Fruit fly (Drosophila melanogaster) whole organism, prepupa: ENCODE data around the gene CG7945.

ENCODE experiments used
- Blimp-1 ChIP-seq: fragments of 200-800 bp; sonication (Bioruptor generic); optimal IDR thresholded peaks from 3 replicates; lab custom pipeline; 2017; ENCODE audit warnings: missing biosample characterization, missing genetic modification characterization, mild to moderate bottlenecking, moderate library complexity, missing genetic modification reagents
- CG10631 ChIP-seq: fragments of 200-800 bp; sonication (Bioruptor generic); optimal IDR thresholded peaks from 2 replicates; lab custom pipeline; 2016; ENCODE audit warnings: missing biosample characterization, missing genetic modification characterization
- CG11294 ChIP-seq: fragments of 200-800 bp; sonication (Bioruptor generic); IDR thresholded peaks from 2 replicates; pipeline ENCODE4 v1.3.6; 2022; ENCODE audit warnings: missing biosample characterization, missing genetic modification characterization
- CG11902 ChIP-seq: fragments of 200-800 bp; sonication (Bioruptor generic); optimal IDR thresholded peaks from 3 replicates; lab custom pipeline; 2016; ENCODE audit warnings: missing biosample characterization, missing genetic modification characterization
- CG15336 ChIP-seq: fragments of 200-800 bp; sonication (Bioruptor generic); IDR thresholded peaks from 2 replicates; pipeline ENCODE4 v1.3.6; 2022; ENCODE audit warnings: missing biosample characterization, missing genetic modification characterization
- CG1621 ChIP-seq: fragments of 200-800 bp; sonication (Bioruptor generic); optimal IDR thresholded peaks from 3 replicates; lab custom pipeline; 2018; ENCODE audit warnings: missing biosample characterization, mild to moderate bottlenecking, missing genetic modification characterization
- CG16779 ChIP-seq: fragments of 200-800 bp; sonication (Bioruptor generic); optimal IDR thresholded peaks from 3 replicates; lab custom pipeline; 2017; ENCODE audit warnings: missing biosample characterization, mild to moderate bottlenecking, missing genetic modification characterization
- CG32006 ChIP-seq: fragments of 200-800 bp; sonication (Bioruptor generic); optimal IDR thresholded peaks from 3 replicates; lab custom pipeline; 2017; ENCODE audit warnings: missing biosample characterization, mild to moderate bottlenecking, missing genetic modification characterization
- CG34406 ChIP-seq: fragments of 200-800 bp; sonication (Bioruptor generic); optimal IDR thresholded peaks from 3 replicates; lab custom pipeline; 2016; ENCODE audit warnings: missing biosample characterization, missing genetic modification characterization
- CG4318 ChIP-seq: fragments of 200-800 bp; sonication (Bioruptor generic); optimal IDR thresholded peaks from 3 replicates; lab custom pipeline; 2017; ENCODE audit warnings: missing biosample characterization, mild to moderate bottlenecking, missing genetic modification characterization
- CG6163 ChIP-seq: fragments of 200-800 bp; sonication (Bioruptor generic); IDR thresholded peaks from 3 replicates; pipeline ENCODE4 v1.3.6; 2022; ENCODE audit warnings: missing biosample characterization, missing genetic modification characterization
- CG6808 ChIP-seq: fragments of 200-800 bp; sonication (Bioruptor generic); optimal IDR thresholded peaks from 3 replicates; lab custom pipeline; 2017; ENCODE audit warnings: missing biosample characterization, missing genetic modification characterization, mild to moderate bottlenecking, moderate library complexity, missing genetic modification reagents
- CG7368 ChIP-seq: fragments of 200-800 bp; sonication (Bioruptor generic); optimal IDR thresholded peaks from 3 replicates; lab custom pipeline; 2016; ENCODE audit warnings: missing biosample characterization, missing genetic modification characterization
- CG8319 ChIP-seq: fragments of 200-800 bp; sonication (Bioruptor generic); optimal IDR thresholded peaks from 3 replicates; lab custom pipeline; 2016; ENCODE audit warnings: missing biosample characterization, missing genetic modification characterization
- CG8632 ChIP-seq: fragments of 200-800 bp; sonication (Bioruptor generic); optimal IDR thresholded peaks from 3 replicates; lab custom pipeline; 2016; ENCODE audit warnings: missing biosample characterization, missing genetic modification characterization
- CG9139 ChIP-seq: fragments of 200-800 bp; sonication (Bioruptor generic); optimal IDR thresholded peaks from 3 replicates; lab custom pipeline; 2017; ENCODE audit warnings: missing biosample characterization, mild to moderate bottlenecking, missing genetic modification characterization
- Eip78C ChIP-seq: fragments of 200-800 bp; sonication (Bioruptor generic); peaks from one replicate; lab custom pipeline; 2016; ENCODE audit warnings: missing biosample characterization, missing genetic modification characterization
- Ets21C ChIP-seq: fragments of 200-800 bp; sonication (Bioruptor generic); optimal IDR thresholded peaks from 3 replicates; lab custom pipeline; 2016; ENCODE audit warnings: missing biosample characterization, missing genetic modification characterization
- Hr39 ChIP-seq: fragments of 200-800 bp; sonication (Bioruptor generic); optimal IDR thresholded peaks from 2 replicates; lab custom pipeline; 2016; ENCODE audit warnings: missing biosample characterization, missing genetic modification characterization
- Hr4 ChIP-seq: fragments of 200-800 bp; sonication (Bioruptor generic); optimal IDR thresholded peaks from 3 replicates; lab custom pipeline; 2016; ENCODE audit warnings: missing biosample characterization, missing genetic modification characterization
- Lpt ChIP-seq: fragments of 200-800 bp; sonication (Bioruptor generic); optimal IDR thresholded peaks from 3 replicates; lab custom pipeline; 2016; ENCODE audit warnings: missing biosample characterization, missing genetic modification characterization
- OdsH ChIP-seq: fragments of 200-800 bp; sonication (Bioruptor generic); optimal IDR thresholded peaks from 3 replicates; lab custom pipeline; 2016; ENCODE audit warnings: missing biosample characterization, missing genetic modification characterization
- Sox102F ChIP-seq: fragments of 200-800 bp; sonication (Bioruptor generic); optimal IDR thresholded peaks from 2 replicates; lab custom pipeline; 2016; ENCODE audit warnings: missing biosample characterization, mild to moderate bottlenecking, missing genetic modification characterization
- Sox15 ChIP-seq: fragments of 200-800 bp; sonication (Bioruptor generic); optimal IDR thresholded peaks from 3 replicates; lab custom pipeline; 2016; ENCODE audit warnings: missing biosample characterization, missing genetic modification characterization
- achi ChIP-seq: fragments of 200-800 bp; sonication (Bioruptor generic); optimal IDR thresholded peaks from 3 replicates; lab custom pipeline; 2016; ENCODE audit warnings: missing biosample characterization, missing genetic modification characterization
- acj6 ChIP-seq: fragments of 200-800 bp; sonication (Bioruptor generic); optimal IDR thresholded peaks from 3 replicates; lab custom pipeline; 2016; ENCODE audit warnings: missing biosample characterization, missing genetic modification characterization
- cyc ChIP-seq: fragments of 200-800 bp; sonication (Bioruptor generic); optimal IDR thresholded peaks from 3 replicates; lab custom pipeline; 2016; ENCODE audit warnings: missing biosample characterization, missing genetic modification characterization
- dac ChIP-seq: fragments of 200-800 bp; sonication (Bioruptor generic); optimal IDR thresholded peaks from 2 replicates; lab custom pipeline; 2017; ENCODE audit warnings: missing biosample characterization, mild to moderate bottlenecking, missing genetic modification characterization
- dsx ChIP-seq: fragments of 200-800 bp; optimal IDR thresholded peaks from 3 replicates; lab custom pipeline; 2019; ENCODE audit warnings: missing biosample characterization, mild to moderate bottlenecking, missing genetic modification characterization, moderate library complexity; ENCODE audit not compliant: poor library complexity, severe bottlenecking
- eg ChIP-seq: fragments of 200-800 bp; sonication (Bioruptor generic); IDR thresholded peaks from 3 replicates; pipeline ENCODE4 v1.3.6; 2022; ENCODE audit warnings: missing biosample characterization, missing genetic modification characterization
- esn ChIP-seq: fragments of 200-800 bp; sonication (Bioruptor generic); optimal IDR thresholded peaks from 2 replicates; lab custom pipeline; 2016; ENCODE audit warnings: missing biosample characterization, mild to moderate bottlenecking, missing genetic modification characterization, moderate library complexity
- fd85E ChIP-seq: fragments of 200-800 bp; sonication (Bioruptor generic); optimal IDR thresholded peaks from 3 replicates; lab custom pipeline; 2016; ENCODE audit warnings: missing biosample characterization, missing genetic modification characterization
- fkh ChIP-seq: fragments of 200-800 bp; sonication (Bioruptor generic); optimal IDR thresholded peaks from 3 replicates; lab custom pipeline; 2017; ENCODE audit warnings: missing biosample characterization, mild to moderate bottlenecking, missing genetic modification characterization, moderate library complexity
- lz ChIP-seq: fragments of 200-800 bp; sonication (Bioruptor generic); optimal IDR thresholded peaks from 3 replicates; lab custom pipeline; 2016; ENCODE audit warnings: missing biosample characterization, missing genetic modification characterization
- net ChIP-seq: fragments of 200-800 bp; sonication (Bioruptor generic); optimal IDR thresholded peaks from 3 replicates; lab custom pipeline; 2016; ENCODE audit warnings: missing biosample characterization, missing genetic modification characterization
- pdm3 ChIP-seq: fragments of 200-800 bp; sonication (Bioruptor generic); optimal IDR thresholded peaks from 3 replicates; lab custom pipeline; 2016; ENCODE audit warnings: missing biosample characterization, missing genetic modification characterization
- salr ChIP-seq, 2 experiments: fragments of 200-800 bp; sonication (Bioruptor generic); optimal IDR thresholded peaks; 3 replicates each; lab custom pipeline; 2016 to 2018; ENCODE audit warnings: missing biosample characterization in 2 of 2, missing genetic modification characterization in 2 of 2, mild to moderate bottlenecking in 1 of 2
- svp ChIP-seq: fragments of 200-800 bp; sonication (Bioruptor generic); peaks from one replicate; lab custom pipeline; 2016; ENCODE audit warnings: missing biosample characterization, missing genetic modification characterization
- topi ChIP-seq: fragments of 200-800 bp; sonication (Bioruptor generic); optimal IDR thresholded peaks from 3 replicates; lab custom pipeline; 2016; ENCODE audit warnings: missing biosample characterization, missing genetic modification characterization

CG7945 gene

dm6 chr3L:15530638-15531225 lies 6.8 kb upstream of the CG7945 start (continued):
- TF ChIP-seq lz (no peak), CG6808 (GFP tag; lab: Kevin White, UChicago) (peak; percentile 14), pdm3 (GFP tag; lab: Kevin White, UChicago) (no peak)
- TF ChIP-seq, all 60 proteins: peak for 8

- no peak for TF ChIP-seq CG6808 (GFP tag; lab: Kevin White, UChicago)
- TF ChIP-seq fkh, result no peak
- TF ChIP-seq Hr39 (GFP tag; lab: Kevin White, UChicago), result no peak
- TF ChIP-seq CG9139 (GFP tag; lab: Kevin White, UChicago), result no peak
- no peak for TF ChIP-seq CG15336 (GFP tag; lab: Robert Waterston, UW)
- no peak for TF ChIP-seq cyc (GFP tag; lab: Kevin White, UChicago)
- TF ChIP-seq CG10631, result no peak
- no peak for TF ChIP-seq CG32006
- no peak for TF ChIP-seq pdm3 (GFP tag; lab: Kevin White, UChicago)
- TF ChIP-seq acj6 (GFP tag; lab: Kevin White, UChicago), result no peak
- TF ChIP-seq svp (GFP tag; lab: Kevin White, UChicago), result no peak
- no peak for TF ChIP-seq salr (GFP tag; optimal IDR thresholded peaks at IDR 0.05; lab: Kevin White, UChicago)
- no peak for TF ChIP-seq CG8319 (GFP tag; lab: Kevin White, UChicago)
- no peak for TF ChIP-seq CG7368 (GFP tag; lab: Kevin White, UChicago)
- TF ChIP-seq dsx (GFP tag; lab: Kevin White, UChicago), result no peak
- TF ChIP-seq fd85E (GFP tag; lab: Kevin White, UChicago), result no peak
- TF ChIP-seq Hr4, result no peak
- TF ChIP-seq, all 60 proteins: peak for 0
These were observed 6.1 kb upstream of the CG7945 start for dm6 chr3L:15530071-15530470.

dm6 chr3L:15529143-15529542 lies 5.2 kb upstream of the CG7945 start, which contains the start of gene obst-H:
Gene obst-H, minus strand, starts transcription at chr3L:15529243.
- TF ChIP-seq acj6 (GFP tag; lab: Kevin White, UChicago) (no peak), fd85E (GFP tag; lab: Kevin White, UChicago) (no peak), dac (GFP tag; lab: Kevin White, UChicago) (no peak), CG6163 (no peak), net (GFP tag; lab: Kevin White, UChicago) (no peak)

- no peak for TF ChIP-seq OdsH (GFP tag; lab: Kevin White, UChicago)
- TF ChIP-seq Sox102F, result no peak
- TF ChIP-seq dac (GFP tag; lab: Kevin White, UChicago), result no peak
- no peak for TF ChIP-seq CG11294
- no peak for TF ChIP-seq esn (GFP tag; lab: Kevin White, UChicago)
- TF ChIP-seq salr (GFP tag; optimal IDR thresholded peaks at IDR 0.05; lab: Kevin White, UChicago), result no peak
- no peak for TF ChIP-seq svp (GFP tag; lab: Kevin White, UChicago)
- TF ChIP-seq cyc (GFP tag; lab: Kevin White, UChicago), result no peak
- TF ChIP-seq Ets21C (GFP tag; lab: Kevin White, UChicago), result no peak
- TF ChIP-seq fkh, result no peak
- TF ChIP-seq achi (GFP tag; lab: Kevin White, UChicago), result no peak
- no peak for TF ChIP-seq CG6163
- TF ChIP-seq Lpt (GFP tag; lab: Kevin White, UChicago), result no peak
- no peak for TF ChIP-seq CG4318 (GFP tag; lab: Kevin White, UChicago)
- no peak for TF ChIP-seq CG10631
- no peak for TF ChIP-seq CG6808 (GFP tag; lab: Kevin White, UChicago)
- no peak for TF ChIP-seq topi
These were observed 4.2 kb upstream of the CG7945 start, which contains the start of gene CG42728 for dm6 chr3L:15528096-15528495. Gene CG42728, minus strand, starts transcription at chr3L:15528196.

dm6 chr3L:15527416-15527815 lies 3.5 kb upstream of the CG7945 start, which contains the start of gene CG42729:
Gene CG42729, minus strand, starts transcription at chr3L:15527516.
- TF ChIP-seq CG15336 (GFP tag; lab: Robert Waterston, UW) (no peak), Blimp-1 (GFP tag; lab: Kevin White, UChicago) (no peak), CG11294 (no peak), Eip78C (no peak), CG16779 (tag; lab: Kevin White, UChicago) (no peak), Lpt (GFP tag; lab: Kevin White, UChicago) (no peak), Sox15 (no peak), Hr39 (GFP tag; lab: Kevin White, UChicago) (no peak), acj6 (GFP tag; lab: Kevin White, UChicago) (no peak), CG6808 (GFP tag; lab: Kevin White, UChicago) (no peak), CG34406 (GFP tag; lab: Kevin White, UChicago) (no peak), CG11902 (GFP tag; lab: Kevin White, UChicago) (no peak), lz (no peak), CG10631 (no peak), CG1621 (tag; lab: Kevin White, UChicago) (no peak), CG8632 (GFP tag; lab: Kevin White, UChicago) (no peak), salr (GFP tag; optimal IDR thresholded peaks at IDR 0.05; lab: Kevin White, UChicago) (no peak), topi (no peak), eg (GFP tag; lab: Robert Waterston, UW) (no peak), OdsH (GFP tag; lab: Kevin White, UChicago) (no peak)
- TF ChIP-seq, all 60 proteins: peak for 0
